Worm (Caenorhabditis elegans): ENCODE measurements around the gene oac-42.

DNA sequence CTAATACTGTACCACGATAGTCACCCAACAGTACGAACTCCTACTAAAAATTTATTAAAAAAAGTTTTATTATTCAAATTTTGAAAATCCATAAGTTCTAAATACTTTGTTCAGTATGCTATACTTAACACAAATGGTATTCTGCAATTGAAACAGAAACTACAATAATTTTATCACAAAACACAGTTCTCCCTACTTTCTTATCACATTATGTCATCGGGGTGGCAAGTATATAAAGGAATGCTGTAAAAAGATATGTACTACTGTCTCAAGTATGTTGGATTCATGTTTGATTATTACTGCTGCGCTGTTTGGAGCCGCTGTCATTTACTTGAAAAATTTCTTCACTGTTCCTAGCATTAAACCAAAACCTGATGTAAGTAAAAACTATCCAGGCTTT, 36.5 kb upstream of the oac-42 start, which contains the start of gene cdr-1:
- no peak for TF ChIP-seq mab-5 (tag; optimal IDR thresholded peaks at IDR 0.05)
- TF ChIP-seq mep-1 (tag; optimal IDR thresholded peaks at IDR 0.05) = no peak
- TF ChIP-seq unc-62 (GFP tag; optimal IDR thresholded peaks at IDR 0.05) = no peak
- no peak for TF ChIP-seq nhr-28 (tag; optimal IDR thresholded peaks at IDR 0.05)
- no peak for TF ChIP-seq lsy-2 (tag; optimal IDR thresholded peaks at IDR 0.05)
- no peak for TF ChIP-seq ces-1 (GFP tag; optimal IDR thresholded peaks at IDR 0.05)
- TF ChIP-seq blmp-1 (tag; optimal IDR thresholded peaks at IDR 0.05) = no peak
- TF ChIP-seq ztf-11 (tag; optimal IDR thresholded peaks at IDR 0.05) = no peak
- no peak for TF ChIP-seq elt-1 (tag; optimal IDR thresholded peaks at IDR 0.05; ENCODE audit: borderline replicate concordance, insufficient read depth)
